Worm (Caenorhabditis elegans) whole organism, early embryonic: ENCODE results near the gene K12H6.12.

Experiments used
- B0310.2 ChIP-seq: sonication (generic microtip); optimal IDR thresholded peaks from 2 replicates; lab custom pipeline; 2016; ENCODE audit warnings: mild to moderate bottlenecking, missing genetic modification characterization, missing compliant biosample characterization
- F13C5.2 ChIP-seq: sonication (generic microtip); optimal IDR thresholded peaks from 2 replicates; lab custom pipeline; 2017; ENCODE audit warnings: mild to moderate bottlenecking, missing genetic modification characterization, inconsistent platforms, missing compliant biosample characterization
- aly-1 ChIP-seq: sonication (generic microtip); optimal IDR thresholded peaks from 2 replicates; lab custom pipeline; 2016; ENCODE audit warnings: missing genetic modification characterization, missing compliant biosample characterization
- ama-1 ChIP-seq: fragments of 150-350 bp; optimal IDR thresholded peaks from 2 replicates; lab custom pipeline; 2014
- ceh-13 ChIP-seq: fragments of 200-800 bp; sonication (Bioruptor generic); optimal IDR thresholded peaks from 2 replicates; lab custom pipeline; 2018; ENCODE audit warnings: mild to moderate bottlenecking, missing genetic modification characterization, missing compliant biosample characterization
- ceh-36 ChIP-seq: sonication (generic microtip); optimal IDR thresholded peaks from 2 replicates; lab custom pipeline; 2016; ENCODE audit warnings: missing genetic modification characterization, inconsistent platforms, missing compliant biosample characterization
- ets-7 ChIP-seq: sonication (generic microtip); optimal IDR thresholded peaks from 2 replicates; lab custom pipeline; 2016; ENCODE audit warnings: missing genotype, missing genetic modification characterization, missing compliant biosample characterization
- flt-1 ChIP-seq: fragments of 200-800 bp; sonication (Bioruptor generic); IDR thresholded peaks from 2 replicates; pipeline ENCODE4 v1.3.6; 2022; ENCODE audit warnings: missing genetic modification characterization, missing compliant biosample characterization
- hmbx-1 ChIP-seq: sonication (generic microtip); optimal IDR thresholded peaks from 2 replicates; lab custom pipeline; 2016; ENCODE audit warnings: mild to moderate bottlenecking, missing genetic modification characterization, missing compliant biosample characterization
- hmg-4 ChIP-seq: fragments of 200-800 bp; sonication (Bioruptor generic); optimal IDR thresholded peaks from 2 replicates; lab custom pipeline; 2018; ENCODE audit warnings: mild to moderate bottlenecking, missing genetic modification characterization, missing compliant biosample characterization
- hnd-1 ChIP-seq: sonication (generic microtip); optimal IDR thresholded peaks from 2 replicates; lab custom pipeline; 2016; ENCODE audit warnings: missing genetic modification characterization, missing compliant biosample characterization
- pes-1 ChIP-seq: fragments of 200-800 bp; sonication (Bioruptor generic); IDR thresholded peaks from 2 replicates; pipeline ENCODE4 v1.3.6; 2022; ENCODE audit warnings: missing genetic modification reagents, missing genetic modification characterization, missing compliant biosample characterization
- scrt-1 ChIP-seq: fragments of 200-800 bp; sonication (Bioruptor generic); IDR thresholded peaks from 2 replicates; pipeline ENCODE4 v1.3.6; 2022; ENCODE audit warnings: missing genetic modification characterization, missing compliant biosample characterization
- sea-1 ChIP-seq: fragments of 200-800 bp; sonication (Bioruptor generic); conservative IDR thresholded peaks from 2 replicates; pipeline ENCODE4 v1.3.6; 2022; ENCODE audit warnings: missing genetic modification characterization, missing compliant biosample characterization
- tbx-11 ChIP-seq: fragments of 200-800 bp; sonication (Bioruptor generic); IDR thresholded peaks from 2 replicates; pipeline ENCODE4 v1.3.6; 2022; ENCODE audit warnings: missing genetic modification characterization, missing compliant biosample characterization
- tbx-37 ChIP-seq: fragments of 200-800 bp; sonication (Bioruptor generic); conservative IDR thresholded peaks from 2 replicates; pipeline ENCODE4 v1.3.6; 2022; ENCODE audit warnings: missing genetic modification reagents, missing genetic modification characterization, missing compliant biosample characterization
- tra-4 ChIP-seq: sonication (generic microtip); optimal IDR thresholded peaks from 2 replicates; lab custom pipeline; 2017; ENCODE audit warnings: missing genetic modification characterization, missing compliant biosample characterization

The K12H6.12 gene

ce11 chrII:2796431-2796830 is 11.5 kb upstream of the K12H6.12 start:
- no peak for TF ChIP-seq ama-1
- TF ChIP-seq flt-1 (GFP tag; lab: Robert Waterston, UW): no peak
- TF ChIP-seq pes-1 (GFP tag; lab: Robert Waterston, UW): no peak
- no peak for TF ChIP-seq hnd-1 (tag; lab: Kevin White, UChicago)
- TF ChIP-seq hmg-4 (GFP tag; lab: Kevin White, UChicago): no peak

- TF ChIP-seq pes-1 (GFP tag; lab: Robert Waterston, UW) (no peak), tra-4 (tag; lab: Kevin White, UChicago) (no peak), tbx-37 (GFP tag; lab: Robert Waterston, UW) (no peak)
These were observed 10.0 kb upstream of the K12H6.12 start for ce11 chrII:2797951-2798350.

DNA sequence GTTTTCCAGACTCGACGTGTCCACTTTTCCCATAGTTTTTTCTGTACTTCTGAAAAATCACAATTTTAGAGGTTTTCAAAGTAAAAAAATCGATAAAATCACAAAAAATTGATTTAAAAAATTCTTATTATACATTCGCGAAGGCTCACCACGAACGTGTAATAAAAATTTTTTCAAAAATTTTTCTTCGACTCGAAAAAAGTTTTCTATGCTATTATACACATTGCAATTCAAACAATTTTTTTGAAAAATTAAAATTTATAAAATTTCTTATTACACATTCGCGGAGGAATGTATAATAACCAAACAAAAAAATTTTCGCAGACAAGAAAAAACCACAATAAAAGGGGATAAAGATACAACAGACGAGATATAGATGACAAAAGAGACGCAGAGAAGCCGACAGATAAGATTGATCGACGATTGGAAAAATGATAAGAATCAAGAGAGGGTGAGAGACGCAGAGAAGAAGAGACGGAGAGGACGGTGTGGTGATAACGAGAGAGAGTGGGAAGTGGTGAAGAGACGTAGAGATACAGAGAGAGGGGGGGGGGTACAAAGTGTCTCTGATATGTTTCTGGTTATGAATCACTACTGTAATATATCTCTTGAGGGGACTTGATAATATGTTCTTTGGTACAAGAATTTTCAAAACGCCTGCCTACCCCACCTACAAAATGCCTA is 7.3 kb upstream of the K12H6.12 start, which contains the start of gene nhr-119:
Gene nhr-119, minus strand, starts transcription at position 51 of the 684 bp plus-strand sequence.
- TF ChIP-seq tbx-37 (GFP tag; lab: Robert Waterston, UW): no peak
- no peak for TF ChIP-seq flt-1 (GFP tag; lab: Robert Waterston, UW)
- no peak for TF ChIP-seq F13C5.2 (tag; lab: Kevin White, UChicago)
- TF ChIP-seq ceh-13 (GFP tag; lab: Kevin White, UChicago): no peak
- TF ChIP-seq tra-4 (tag; lab: Kevin White, UChicago): no peak
- no peak for TF ChIP-seq aly-1 (tag; lab: Kevin White, UChicago)
- TF ChIP-seq hmbx-1 (tag; lab: Kevin White, UChicago): no peak
- no peak for TF ChIP-seq B0310.2 (tag; lab: Kevin White, UChicago)
- no peak for TF ChIP-seq hnd-1 (tag; lab: Kevin White, UChicago)
- no peak for TF ChIP-seq scrt-1 (GFP tag; lab: Robert Waterston, UW)
- TF ChIP-seq ama-1: no peak
- no peak for TF ChIP-seq sea-1
- no peak for TF ChIP-seq ets-7 (tag; lab: Kevin White, UChicago)
- no peak for TF ChIP-seq hmg-4 (GFP tag; lab: Kevin White, UChicago)
- no peak for TF ChIP-seq tbx-11 (GFP tag; lab: Robert Waterston, UW)
- TF ChIP-seq ceh-36 (tag; lab: Kevin White, UChicago): no peak

DNA sequence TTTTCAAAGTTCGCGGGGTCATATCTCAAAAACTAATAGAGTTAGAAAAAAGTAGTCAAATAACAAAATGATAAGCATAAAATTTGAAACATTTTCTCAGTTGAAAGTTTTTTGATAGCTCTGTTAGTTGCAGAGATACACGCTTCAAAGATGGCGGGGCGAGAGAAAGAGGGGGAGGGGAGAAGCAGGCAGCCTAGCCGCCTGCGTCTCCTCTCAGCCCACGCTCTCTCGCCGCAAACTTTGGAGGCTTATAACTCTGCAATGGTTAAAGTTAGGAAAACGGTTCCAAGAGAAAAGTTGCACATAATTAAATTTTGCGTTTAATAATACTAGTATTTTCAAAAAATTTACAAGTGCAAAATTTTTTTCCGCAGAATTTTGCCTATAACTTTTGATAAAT is 6.2 kb upstream of the K12H6.12 start:
- TF ChIP-seq pes-1 (GFP tag; lab: Robert Waterston, UW): no peak

DNA sequence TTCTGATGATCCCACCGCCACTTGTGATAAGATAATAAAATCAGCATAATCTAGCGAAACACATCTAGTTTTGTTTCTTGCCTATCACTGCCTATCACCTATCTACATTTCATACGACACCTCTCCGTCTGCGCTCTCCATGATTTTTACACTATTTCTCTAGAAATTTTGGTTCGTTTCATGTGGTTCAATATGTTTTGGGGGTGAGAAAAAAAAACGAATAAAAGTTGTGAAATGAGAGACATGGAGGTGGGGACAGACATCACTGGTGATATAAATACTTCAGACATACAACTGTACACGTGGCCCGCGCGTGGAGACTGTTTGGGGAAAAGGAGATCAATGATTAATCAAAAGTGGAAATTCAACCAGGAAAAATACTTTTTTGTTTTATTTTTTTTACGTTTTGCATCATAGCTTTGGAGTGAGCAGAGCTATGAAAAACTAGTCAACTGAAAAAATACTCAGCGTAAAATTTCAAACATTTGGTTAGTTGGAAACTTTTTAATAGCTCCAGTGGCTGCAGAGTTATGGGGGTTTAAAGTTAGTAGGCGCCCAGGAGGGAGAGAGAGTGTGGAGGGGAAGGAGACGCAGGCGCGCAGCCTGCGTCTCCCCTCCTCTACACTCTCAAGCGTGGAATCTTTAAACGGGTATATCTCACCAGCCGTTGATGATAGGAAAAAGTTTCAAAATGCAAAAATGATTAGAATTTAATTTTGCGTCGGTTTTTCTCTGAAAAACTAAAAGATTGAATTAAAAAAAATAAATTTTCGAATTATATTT is 5.0 kb upstream of the K12H6.12 start:
- TF ChIP-seq ets-7 (tag; lab: Kevin White, UChicago): no peak
- TF ChIP-seq pes-1 (GFP tag; lab: Robert Waterston, UW): no peak
- TF ChIP-seq hmg-4 (GFP tag; lab: Kevin White, UChicago): no peak
- TF ChIP-seq hnd-1 (tag; lab: Kevin White, UChicago): no peak
- TF ChIP-seq flt-1 (GFP tag; lab: Robert Waterston, UW): no peak
- TF ChIP-seq hmbx-1 (tag; lab: Kevin White, UChicago): no peak
- TF ChIP-seq F13C5.2 (tag; lab: Kevin White, UChicago): no peak
- TF ChIP-seq tbx-37 (GFP tag; lab: Robert Waterston, UW): no peak
- TF ChIP-seq scrt-1 (GFP tag; lab: Robert Waterston, UW): no peak
- no peak for TF ChIP-seq sea-1
- no peak for TF ChIP-seq B0310.2 (tag; lab: Kevin White, UChicago)
- no peak for TF ChIP-seq ama-1
- no peak for TF ChIP-seq ceh-13 (GFP tag; lab: Kevin White, UChicago)
- no peak for TF ChIP-seq tbx-11 (GFP tag; lab: Robert Waterston, UW)
- no peak for TF ChIP-seq ceh-36 (tag; lab: Kevin White, UChicago)
- TF ChIP-seq tra-4 (tag; lab: Kevin White, UChicago): no peak
- TF ChIP-seq aly-1 (tag; lab: Kevin White, UChicago): no peak

- TF ChIP-seq tbx-37 (GFP tag; lab: Robert Waterston, UW): no peak
- no peak for TF ChIP-seq hmbx-1 (tag; lab: Kevin White, UChicago)
- no peak for TF ChIP-seq B0310.2 (tag; lab: Kevin White, UChicago)
- no peak for TF ChIP-seq ceh-36 (tag; lab: Kevin White, UChicago)
- TF ChIP-seq tbx-11 (GFP tag; lab: Robert Waterston, UW): no peak
- no peak for TF ChIP-seq hnd-1 (tag; lab: Kevin White, UChicago)
- no peak for TF ChIP-seq tra-4 (tag; lab: Kevin White, UChicago)
- no peak for TF ChIP-seq flt-1 (GFP tag; lab: Robert Waterston, UW)
- TF ChIP-seq ama-1: no peak
- TF ChIP-seq F13C5.2 (tag; lab: Kevin White, UChicago): no peak
- TF ChIP-seq hmg-4 (GFP tag; lab: Kevin White, UChicago): no peak
- no peak for TF ChIP-seq aly-1 (tag; lab: Kevin White, UChicago)
- no peak for TF ChIP-seq pes-1 (GFP tag; lab: Robert Waterston, UW)
- no peak for TF ChIP-seq ets-7 (tag; lab: Kevin White, UChicago)
- no peak for TF ChIP-seq scrt-1 (GFP tag; lab: Robert Waterston, UW)
- TF ChIP-seq ceh-13 (GFP tag; lab: Kevin White, UChicago): no peak
- no peak for TF ChIP-seq sea-1
These were observed 3.7 kb upstream of the K12H6.12 start for ce11 chrII:2804245-2804644.

ce11 chrII:2804949-2805348 is 3.0 kb upstream of the K12H6.12 start:
- TF ChIP-seq ama-1 (no peak), ceh-13 (GFP tag; lab: Kevin White, UChicago) (no peak), ets-7 (tag; lab: Kevin White, UChicago) (no peak), pes-1 (GFP tag; lab: Robert Waterston, UW) (no peak), hnd-1 (tag; lab: Kevin White, UChicago) (no peak), F13C5.2 (tag; lab: Kevin White, UChicago) (no peak), tbx-37 (GFP tag; lab: Robert Waterston, UW) (no peak), tra-4 (tag; lab: Kevin White, UChicago) (no peak), aly-1 (tag; lab: Kevin White, UChicago) (no peak), hmg-4 (GFP tag; lab: Kevin White, UChicago) (no peak), tbx-11 (GFP tag; lab: Robert Waterston, UW) (no peak), ceh-36 (tag; lab: Kevin White, UChicago) (no peak), B0310.2 (tag; lab: Kevin White, UChicago) (no peak), hmbx-1 (tag; lab: Kevin White, UChicago) (no peak), flt-1 (GFP tag; lab: Robert Waterston, UW) (no peak)
